Worm (Caenorhabditis elegans): Measurements from ENCODE around the gene F11C1.4.

ce11 chrX:12928753-12929152 is 48.1 kb upstream of the F11C1.4 start:
- TF ChIP-seq ama-1 (optimal IDR thresholded peaks at IDR 0.05) (no peak), tra-4 (tag; optimal IDR thresholded peaks at IDR 0.05) (no peak), tbx-11 (GFP tag; IDR thresholded peaks at IDR 0.05) (no peak)

All from whole organism, early embryonic.